Fruit fly (Drosophila melanogaster) whole organism, wandering third instar larva: ENCODE results near the gene CG15544.

Experiments
- Abd-B ChIP-seq: fragments of >200 bp; optimal IDR thresholded peaks from 2 replicates; lab custom pipeline; 2017; ENCODE audit warnings: missing biosample characterization, missing genetic modification characterization
- CG9705 ChIP-seq: fragments of 200-800 bp; sonication (Bioruptor generic); optimal IDR thresholded peaks from 2 replicates; lab custom pipeline; 2018; ENCODE audit warnings: missing biosample characterization, mild to moderate bottlenecking, missing genetic modification characterization
- Dfd ChIP-seq: fragments of >200 bp; optimal IDR thresholded peaks from 2 replicates; lab custom pipeline; 2017; ENCODE audit warnings: missing biosample characterization, missing genetic modification characterization
- GATAd ChIP-seq: sonication (Bioruptor generic); optimal IDR thresholded peaks from 2 replicates; lab custom pipeline; 2016; ENCODE audit warnings: missing biosample characterization, missing genetic modification characterization
- Jra ChIP-seq: sonication (Bioruptor generic); optimal IDR thresholded peaks from 2 replicates; lab custom pipeline; 2016; ENCODE audit warnings: missing biosample characterization, missing genetic modification characterization
- OdsH ChIP-seq: fragments of 200-800 bp; sonication (Bioruptor generic); optimal IDR thresholded peaks from 2 replicates; lab custom pipeline; 2016; ENCODE audit warnings: missing biosample characterization, mild to moderate bottlenecking, missing genetic modification characterization
- dsf ChIP-seq: sonication (Bioruptor generic); optimal IDR thresholded peaks from 2 replicates; lab custom pipeline; 2016; ENCODE audit warnings: missing biosample characterization, missing genetic modification characterization, borderline replicate concordance
- fru ChIP-seq: fragments of 200-800 bp; sonication (Bioruptor generic); optimal IDR thresholded peaks from 3 replicates; lab custom pipeline; 2016; ENCODE audit warnings: missing biosample characterization, mild to moderate bottlenecking, missing genetic modification characterization
- jim ChIP-seq: fragments of 175-275, 200-325 bp; sonication (Bioruptor generic); optimal IDR thresholded peaks from 2 replicates; lab custom pipeline; 2016; ENCODE audit warnings: missing biosample characterization, mild to moderate bottlenecking, missing genetic modification characterization
- pan ChIP-seq: fragments of >200 bp; optimal IDR thresholded peaks from 2 replicates; lab custom pipeline; 2017
- psq ChIP-seq: fragments of 200-800 bp; sonication (Bioruptor generic); optimal IDR thresholded peaks from 3 replicates; lab custom pipeline; 2017; ENCODE audit warnings: missing biosample characterization, mild to moderate bottlenecking, missing genetic modification characterization, moderate library complexity
- sage ChIP-seq: fragments of 200-800 bp; sonication (Bioruptor generic); optimal IDR thresholded peaks from 2 replicates; lab custom pipeline; 2016; ENCODE audit warnings: missing biosample characterization, mild to moderate bottlenecking, missing genetic modification characterization
- usp ChIP-seq: fragments of >200 bp; optimal IDR thresholded peaks from 2 replicates; lab custom pipeline; 2017; ENCODE audit warnings: missing biosample characterization, missing genetic modification characterization

- TF ChIP-seq CG9705 (GFP tag; lab: Kevin White, UChicago) (no peak), dsf (GFP tag; lab: Kevin White, UChicago) (no peak), pan (lab: Kevin White, UChicago) (peak; percentile 38), usp (GFP tag; lab: Kevin White, UChicago) (no peak), OdsH (peak; percentile 30), GATAd (no peak), jim (GFP tag; lab: Kevin White, UChicago) (no peak), Jra (GFP tag; lab: Kevin White, UChicago) (peak; percentile 7), psq (GFP tag; lab: Kevin White, UChicago) (peak; percentile 75), Dfd (no peak), Abd-B (no peak), fru (GFP tag; lab: Kevin White, UChicago) (peak; percentile 25), sage (no peak)
Observed at dm6 chr3R:30803815-30804515, 23.7 kb upstream of the CG15544 start.
